Worm (Caenorhabditis elegans) whole organism, dauer: ENCODE measurements around the gene Y49E10.30.
"Not testable (repeated sequence)": the region's sequence is repeated elsewhere in the genome, so short reads cannot be mapped to it uniquely, and the experiment has no call there.

Source experiments
- unc-62 ChIP-seq: sonication (generic microtip); optimal IDR thresholded peaks from 2 replicates; lab custom pipeline; 2017; ENCODE audit warnings: missing biosample characterization, missing genetic modification reagents, missing genetic modification characterization

The Y49E10.30 gene

ce11 chrIII:12386597-12386996 is at the start of gene Y49E10.30:
TSS of gene Y49E10.30 (plus strand) at chrIII:12386897.
- not testable (repeated sequence) for TF ChIP-seq unc-62

- TF ChIP-seq unc-62, result no peak
Observed at ce11 chrIII:12344940-12345339, 41.8 kb upstream of the Y49E10.30 start.

ce11 chrIII:12349027-12349426 is 37.7 kb upstream of the Y49E10.30 start:
- no peak for TF ChIP-seq unc-62

ce11 chrIII:12351301-12351700 is 35.4 kb upstream of the Y49E10.30 start, which contains the start of the genes pph-4.1 and Y75B8A.31:
TSS of gene pph-4.1 (minus strand) at chrIII:12351336.
TSS of gene Y75B8A.31 (plus strand) at chrIII:12351642.
- no peak for TF ChIP-seq unc-62

ce11 chrIII:12356588-12356987 is 30.1 kb upstream of the Y49E10.30 start:
- no peak for TF ChIP-seq unc-62

ce11 chrIII:12358461-12358860 is 28.2 kb upstream of the Y49E10.30 start, which contains the start of gene Y75B8A.32:
TSS of gene Y75B8A.32 (minus strand) at chrIII:12358561.
- no peak for TF ChIP-seq unc-62

- TF ChIP-seq unc-62, result no peak
Observed at ce11 chrIII:12359265-12359664, 27.4 kb upstream of the Y49E10.30 start, which contains the start of gene Y75B8A.34. TSS of gene Y75B8A.34 (plus strand) at chrIII:12359565.

ce11 chrIII:12366989-12367557 is 19.6 kb upstream of the Y49E10.30 start, which contains the start of gene Y75B8A.33:
TSS of gene Y75B8A.33 (minus strand) at chrIII:12367373.
- no peak for TF ChIP-seq unc-62

ce11 chrIII:12367891-12368290 is 18.8 kb upstream of the Y49E10.30 start:
- no peak for TF ChIP-seq unc-62

- TF ChIP-seq unc-62, result no peak
Observed at ce11 chrIII:12368462-12369306, 18.0 kb upstream of the Y49E10.30 start, which contains the start of gene his-72. TSS of gene his-72 (minus strand) at chrIII:12369050.

ce11 chrIII:12369476-12369875 is 17.2 kb upstream of the Y49E10.30 start:
- no peak for TF ChIP-seq unc-62

- TF ChIP-seq unc-62, result no peak
Observed at ce11 chrIII:12370011-12370506, 16.6 kb upstream of the Y49E10.30 start, which contains the start of gene rpt-6. TSS of gene rpt-6 (plus strand) at chrIII:12370456.

ce11 chrIII:12372080-12373065 is 14.3 kb upstream of the Y49E10.30 start:
- no peak for TF ChIP-seq unc-62

- TF ChIP-seq unc-62, result no peak
Observed at ce11 chrIII:12373306-12373705, 13.4 kb upstream of the Y49E10.30 start.

ce11 chrIII:12373807-12374266 is 12.9 kb upstream of the Y49E10.30 start, which contains the start of gene glrx-5:
TSS of gene glrx-5 (minus strand) at chrIII:12373857.
- TF ChIP-seq unc-62, result no peak

ce11 chrIII:12375614-12376013 is 11.1 kb upstream of the Y49E10.30 start:
- TF ChIP-seq unc-62, result no peak
